Worm (Caenorhabditis elegans) whole organism, late embryonic: Measurements from ENCODE around the gene fbxa-100.

Experiments
- C08G9.2 ChIP-seq: sonication (generic microtip); optimal IDR thresholded peaks from 2 replicates; lab custom pipeline; 2016; ENCODE audit warnings: mild to moderate bottlenecking, missing genetic modification characterization, moderate library complexity, missing compliant biosample characterization
- C38D4.7 ChIP-seq: fragments of 200-800 bp; sonication (Bioruptor generic); optimal IDR thresholded peaks from 2 replicates; lab custom pipeline; 2018; ENCODE audit warnings: mild to moderate bottlenecking, missing genetic modification characterization, moderate library complexity, missing compliant biosample characterization
- K09A11.1 ChIP-seq: sonication (generic microtip); optimal IDR thresholded peaks from 2 replicates; lab custom pipeline; 2017; ENCODE audit warnings: antibody characterized with exemption, mild to moderate bottlenecking, missing genetic modification characterization, missing compliant biosample characterization; ENCODE audit not compliant: insufficient read depth
- T23F11.4 ChIP-seq: fragments of 200-800 bp; sonication (Bioruptor generic); optimal IDR thresholded peaks from 2 replicates; lab custom pipeline; 2018; ENCODE audit warnings: mild to moderate bottlenecking, missing genetic modification characterization, missing compliant biosample characterization
- Y22D7AL.16 ChIP-seq: sonication (generic microtip); optimal IDR thresholded peaks from 2 replicates; lab custom pipeline; 2016; ENCODE audit warnings: missing genetic modification characterization, missing compliant biosample characterization
- ahr-1 ChIP-seq: sonication (generic microtip); optimal IDR thresholded peaks from 2 replicates; lab custom pipeline; 2016; ENCODE audit warnings: missing genetic modification characterization, missing compliant biosample characterization
- ama-1 ChIP-seq: fragments of 150-350 bp; optimal IDR thresholded peaks from 2 replicates; lab custom pipeline; 2014
- ceh-14 ChIP-seq: sonication (generic microtip); optimal IDR thresholded peaks from 2 replicates; lab custom pipeline; 2016; ENCODE audit warnings: missing genotype, missing genetic modification characterization, missing compliant biosample characterization
- ceh-18 ChIP-seq: sonication (generic microtip); optimal IDR thresholded peaks from 2 replicates; lab custom pipeline; 2016; ENCODE audit warnings: missing genetic modification characterization, missing compliant biosample characterization
- ceh-2 ChIP-seq: sonication (generic microtip); optimal IDR thresholded peaks from 2 replicates; lab custom pipeline; 2016; ENCODE audit warnings: missing genotype, missing genetic modification characterization, missing compliant biosample characterization
- ceh-30 ChIP-seq: fragments of 150-350 bp; optimal IDR thresholded peaks from 2 replicates; lab custom pipeline; 2014; ENCODE audit warnings: missing biosample characterization, missing genetic modification characterization
- ceh-31 ChIP-seq: sonication (generic microtip); optimal IDR thresholded peaks from 2 replicates; lab custom pipeline; 2016; ENCODE audit warnings: missing genetic modification characterization, missing compliant biosample characterization
- ceh-45 ChIP-seq: fragments of 200-800 bp; sonication (Bioruptor generic); IDR thresholded peaks from 2 replicates; pipeline ENCODE4 v1.3.6; 2022; ENCODE audit warnings: missing genetic modification reagents, missing genetic modification characterization, missing compliant biosample characterization
- ceh-6 ChIP-seq: fragments of 200-800 bp; sonication (Bioruptor generic); optimal IDR thresholded peaks from 2 replicates; lab custom pipeline; 2018; ENCODE audit warnings: mild to moderate bottlenecking, missing genetic modification characterization, missing compliant biosample characterization
- ceh-9 ChIP-seq: sonication (generic microtip); optimal IDR thresholded peaks from 2 replicates; lab custom pipeline; 2016; ENCODE audit warnings: mild to moderate bottlenecking, missing genetic modification characterization, inconsistent platforms, missing compliant biosample characterization
- dmd-4 ChIP-seq: sonication (generic microtip); optimal IDR thresholded peaks from 2 replicates; lab custom pipeline; 2016; ENCODE audit warnings: borderline replicate concordance, missing genetic modification characterization, missing compliant biosample characterization
- dve-1 ChIP-seq: sonication (generic microtip); optimal IDR thresholded peaks from 2 replicates; lab custom pipeline; 2017; ENCODE audit warnings: antibody characterized with exemption, mild to moderate bottlenecking, missing genetic modification characterization, missing compliant biosample characterization
- elt-2 ChIP-seq: sonication (generic microtip); optimal IDR thresholded peaks from 2 replicates; lab custom pipeline; 2016; ENCODE audit warnings: missing genetic modification reagents, missing genetic modification characterization, missing compliant biosample characterization
- elt-4 ChIP-seq: sonication (generic microtip); optimal IDR thresholded peaks from 2 replicates; lab custom pipeline; 2016; ENCODE audit warnings: missing genetic modification characterization, missing compliant biosample characterization
- eyg-1 ChIP-seq: sonication (generic microtip); optimal IDR thresholded peaks from 2 replicates; lab custom pipeline; 2016; ENCODE audit warnings: missing genotype, missing genetic modification characterization, missing compliant biosample characterization
- gmeb-2 ChIP-seq: sonication (generic microtip); optimal IDR thresholded peaks from 2 replicates; lab custom pipeline; 2016; ENCODE audit warnings: missing genetic modification characterization, inconsistent platforms, missing compliant biosample characterization
- hlh-13 ChIP-seq: fragments of 200-800 bp; sonication (Bioruptor generic); optimal IDR thresholded peaks from 2 replicates; lab custom pipeline; 2018; ENCODE audit warnings: mild to moderate bottlenecking, missing genetic modification characterization, missing compliant biosample characterization
- hlh-30 ChIP-seq: sonication (generic microtip); optimal IDR thresholded peaks from 2 replicates; lab custom pipeline; 2017; ENCODE audit warnings: antibody characterized with exemption, missing genetic modification characterization, missing compliant biosample characterization; ENCODE audit not compliant: insufficient read depth
- hlh-6 ChIP-seq: sonication (generic microtip); optimal IDR thresholded peaks from 2 replicates; lab custom pipeline; 2016; ENCODE audit warnings: missing genotype, missing genetic modification characterization, missing compliant biosample characterization
- hlh-8 ChIP-seq: sonication (generic microtip); optimal IDR thresholded peaks from 2 replicates; lab custom pipeline; 2016; ENCODE audit warnings: missing genotype, missing genetic modification characterization, missing compliant biosample characterization
- nhr-11 ChIP-seq: fragments of 150-350 bp; optimal IDR thresholded peaks from 2 replicates; lab custom pipeline; 2014; ENCODE audit warnings: missing biosample characterization, missing genetic modification characterization
- nhr-232 ChIP-seq: sonication (generic microtip); optimal IDR thresholded peaks from 2 replicates; lab custom pipeline; 2016; ENCODE audit warnings: missing genetic modification characterization, missing compliant biosample characterization
- npax-4 ChIP-seq: sonication (generic microtip); optimal IDR thresholded peaks from 2 replicates; lab custom pipeline; 2016; ENCODE audit warnings: missing genetic modification characterization, missing compliant biosample characterization
- odd-2 ChIP-seq: sonication (generic microtip); optimal IDR thresholded peaks from 2 replicates; lab custom pipeline; 2017; ENCODE audit warnings: antibody characterized with exemption, mild to moderate bottlenecking, missing genetic modification characterization, missing compliant biosample characterization
- pag-3 ChIP-seq: sonication (generic microtip); optimal IDR thresholded peaks from 2 replicates; lab custom pipeline; 2016; ENCODE audit warnings: missing compliant biosample characterization, missing genetic modification characterization, borderline replicate concordance
- pat-9 ChIP-seq: fragments of 200-800 bp; sonication (Bioruptor generic); optimal IDR thresholded peaks from 2 replicates; lab custom pipeline; 2018; ENCODE audit warnings: mild to moderate bottlenecking, missing genetic modification characterization, moderate library complexity, missing compliant biosample characterization
- pax-1 ChIP-seq: fragments of 150-350 bp; optimal IDR thresholded peaks from 2 replicates; lab custom pipeline; 2014; ENCODE audit warnings: missing biosample characterization, missing genetic modification characterization
- pha-2 ChIP-seq: sonication (generic microtip); optimal IDR thresholded peaks from 2 replicates; lab custom pipeline; 2017; ENCODE audit warnings: mild to moderate bottlenecking, missing genetic modification characterization, missing compliant biosample characterization
- pqm-1 ChIP-seq: sonication (generic microtip); optimal IDR thresholded peaks from 2 replicates; lab custom pipeline; 2016; ENCODE audit warnings: missing genetic modification characterization, missing compliant biosample characterization
- ref-2 ChIP-seq: sonication (generic microtip); optimal IDR thresholded peaks from 2 replicates; lab custom pipeline; 2016; ENCODE audit warnings: missing genetic modification characterization, missing compliant biosample characterization
- syd-9 ChIP-seq: sonication (generic microtip); optimal IDR thresholded peaks from 2 replicates; lab custom pipeline; 2016; ENCODE audit warnings: mild to moderate bottlenecking, missing genetic modification characterization, moderate library complexity, missing compliant biosample characterization
- tbx-2 ChIP-seq: sonication (generic microtip); optimal IDR thresholded peaks from 2 replicates; lab custom pipeline; 2016; ENCODE audit warnings: missing genetic modification characterization, missing compliant biosample characterization
- tbx-7 ChIP-seq: sonication (generic microtip); optimal IDR thresholded peaks from 2 replicates; lab custom pipeline; 2016; ENCODE audit warnings: missing genotype, missing genetic modification characterization, missing compliant biosample characterization
- unc-3 ChIP-seq, 2 experiments: fragments of 200-800 bp in 1 of 2; sonication (Bioruptor generic) in 1 of 2; sonication (generic microtip) in 1 of 2; conservative IDR thresholded peaks in 1 of 2; optimal IDR thresholded peaks in 1 of 2; 2 replicates each; pipeline versions ENCODE4 v1.3.6 to Lab custom; 2016 to 2022; ENCODE audit warnings: missing compliant biosample characterization in 2 of 2, missing genetic modification characterization in 2 of 2, missing genetic modification reagents in 1 of 2
- unc-42 ChIP-seq: sonication (generic microtip); optimal IDR thresholded peaks from 2 replicates; lab custom pipeline; 2016; ENCODE audit warnings: missing genotype, missing genetic modification characterization, missing compliant biosample characterization
- unc-55 ChIP-seq: sonication (generic microtip); optimal IDR thresholded peaks from 2 replicates; lab custom pipeline; 2017; ENCODE audit warnings: missing biosample characterization, missing genetic modification reagents, missing genetic modification characterization
- unc-86 ChIP-seq: sonication (generic microtip); optimal IDR thresholded peaks from 2 replicates; lab custom pipeline; 2016; ENCODE audit warnings: missing genetic modification characterization, missing compliant biosample characterization

The fbxa-100 gene

DNA sequence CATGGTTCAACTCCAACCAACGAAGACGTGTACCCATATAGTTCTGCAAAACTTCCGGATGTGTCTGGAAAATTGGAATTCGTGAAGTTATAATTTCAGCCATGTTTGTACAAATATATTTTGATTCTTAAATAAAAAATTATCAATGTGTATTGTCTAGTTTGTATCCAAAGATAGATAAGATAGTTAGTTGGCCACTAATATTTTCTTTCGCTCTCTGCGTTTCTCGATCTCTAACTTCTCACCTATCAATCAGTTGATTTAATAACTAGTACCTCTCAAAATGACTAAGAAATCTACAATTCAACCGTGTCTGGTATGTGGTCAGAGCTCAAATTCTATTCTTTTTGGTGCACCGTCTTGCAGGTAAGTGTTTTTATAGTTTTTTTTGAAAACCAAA, 9.3 kb upstream of the fbxa-100 start, which contains the start of gene nhr-176:
Gene nhr-176 (plus strand): TSS at position 159 of the 400 bp plus-strand sequence.
- no peak for TF ChIP-seq ceh-18 (tag; lab: Kevin White, UChicago)
- TF ChIP-seq elt-2 (tag; lab: Kevin White, UChicago): peak; percentile 52

DNA sequence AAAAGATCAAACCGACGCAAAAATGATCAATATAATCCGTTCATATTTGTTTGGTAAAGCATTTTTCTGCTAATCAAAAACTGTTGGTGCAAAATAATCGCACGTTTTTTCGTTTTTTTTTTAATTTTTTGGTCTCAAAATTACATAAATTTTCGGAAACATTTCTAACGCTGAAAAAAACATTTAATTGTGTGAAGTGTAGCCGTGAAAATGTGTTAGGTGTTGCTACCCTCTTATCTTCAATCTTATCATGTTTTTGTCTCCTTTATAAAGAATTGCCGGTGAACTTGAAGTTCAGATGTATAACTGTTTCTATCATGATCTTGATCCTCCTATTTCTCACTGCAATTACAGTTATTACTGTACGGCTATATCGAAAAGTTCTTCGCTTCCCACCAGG, 7.0 kb upstream of the fbxa-100 start, which contains the start of gene cyp-35D1:
Gene cyp-35D1 (plus strand): TSS at position 301 of the 400 bp plus-strand sequence.
- no peak for TF ChIP-seq eyg-1
- peak; percentile 4 for TF ChIP-seq elt-2 (tag; lab: Kevin White, UChicago)

DNA sequence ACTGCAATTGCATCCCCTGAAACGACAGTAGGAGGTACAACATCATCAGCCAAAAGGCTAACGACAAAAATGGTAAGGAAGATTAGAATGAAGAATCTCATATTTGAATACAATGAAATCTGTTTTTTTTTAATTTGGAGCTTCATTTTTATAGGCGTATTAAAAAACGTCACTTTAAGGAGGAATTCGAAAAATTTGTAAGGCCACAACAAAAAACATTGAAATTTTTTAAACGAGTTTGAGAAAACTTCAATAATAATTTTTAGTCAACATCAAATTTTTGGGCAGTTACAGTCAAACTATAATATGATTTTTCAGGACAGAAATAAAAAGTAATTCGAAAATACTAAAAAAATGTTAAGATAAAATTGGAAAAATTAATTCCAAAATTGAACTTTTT, 895 bp upstream of the fbxa-100 start, which contains the start of gene F14H3.14:
Gene F14H3.14 (minus strand): TSS at position 101 of the 400 bp plus-strand sequence.
- no peak for TF ChIP-seq hlh-30
- no peak for TF ChIP-seq syd-9 (tag; lab: Kevin White, UChicago)
- no peak for TF ChIP-seq pag-3 (tag; lab: Kevin White, UChicago)
- TF ChIP-seq dmd-4 (tag; lab: Kevin White, UChicago): no peak
- no peak for TF ChIP-seq hlh-13
- TF ChIP-seq dve-1 (tag; lab: Kevin White, UChicago): no peak
- TF ChIP-seq pqm-1 (tag; lab: Kevin White, UChicago): no peak
- TF ChIP-seq, all 69 proteins: peak for 0

DNA sequence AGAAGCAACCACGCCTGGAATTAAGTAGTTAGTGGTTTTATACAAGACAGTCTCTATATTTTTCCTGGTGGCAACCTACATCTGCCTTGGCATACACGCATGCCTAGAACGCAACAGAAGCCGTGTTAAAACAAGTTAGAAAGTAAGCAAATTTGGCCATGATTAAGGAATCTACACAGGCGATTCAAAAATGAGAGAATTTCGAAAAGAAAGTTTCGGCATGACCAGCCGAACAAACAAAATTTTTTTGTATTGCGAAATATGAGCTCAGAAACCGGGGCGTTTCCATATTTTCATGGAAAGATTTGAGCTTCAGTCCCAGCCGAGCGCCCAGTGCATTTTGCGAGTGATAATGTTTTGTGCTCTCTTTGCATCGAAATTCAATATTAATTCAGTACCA, 1.8 kb downstream of the fbxa-100 start, which contains the start of gene F14H3.15:
Gene F14H3.15 (minus strand): TSS at position 101 of the 400 bp plus-strand sequence.
- TF ChIP-seq Y22D7AL.16 (tag; lab: Kevin White, UChicago) (no peak), ceh-31 (tag; lab: Kevin White, UChicago) (no peak), dmd-4 (tag; lab: Kevin White, UChicago) (no peak), K09A11.1 (tag; lab: Kevin White, UChicago) (no peak), hlh-8 (tag; lab: Kevin White, UChicago) (no peak), T23F11.4 (no peak), elt-4 (tag; lab: Kevin White, UChicago) (no peak), ceh-2 (tag; lab: Kevin White, UChicago) (no peak), gmeb-2 (tag; lab: Kevin White, UChicago) (no peak), ceh-14 (tag; lab: Kevin White, UChicago) (no peak), unc-55 (no peak), C08G9.2 (tag; lab: Kevin White, UChicago) (no peak), pqm-1 (tag; lab: Kevin White, UChicago) (no peak), nhr-11 (no peak), ref-2 (tag; lab: Kevin White, UChicago) (no peak), tbx-2 (no peak)

DNA sequence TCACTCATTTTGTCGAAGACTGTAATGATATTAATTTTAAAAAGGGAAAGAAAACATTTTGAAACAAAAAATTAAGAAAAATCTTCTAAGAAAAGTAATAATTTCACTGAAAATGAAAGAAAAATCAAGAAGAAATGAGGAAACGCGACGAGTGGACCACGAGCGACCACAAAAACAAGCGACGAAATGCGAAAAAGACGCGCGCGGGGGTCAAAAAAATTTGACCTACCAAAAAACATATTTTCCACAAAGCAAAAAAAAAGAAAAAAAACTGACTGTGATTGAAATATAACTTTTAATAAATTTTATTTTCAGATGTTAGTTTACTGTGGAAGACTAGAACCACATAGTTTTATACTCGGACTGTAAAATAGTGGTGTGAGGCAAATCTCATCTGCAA, 3.0 kb downstream of the fbxa-100 start, which contains the start of gene F14H3.6:
Gene F14H3.6 (minus strand): TSS at position 22 of the 400 bp plus-strand sequence.
- TF ChIP-seq hlh-30 (no peak), dmd-4 (tag; lab: Kevin White, UChicago) (no peak), unc-86 (tag; lab: Kevin White, UChicago) (no peak), T23F11.4 (no peak), hlh-13 (no peak), ceh-9 (no peak), pax-1 (tag; lab: Kevin White, UChicago) (no peak), pag-3 (tag; lab: Kevin White, UChicago) (no peak), npax-4 (tag; lab: Kevin White, UChicago) (no peak), K09A11.1 (tag; lab: Kevin White, UChicago) (no peak), hlh-6 (tag; lab: Kevin White, UChicago) (no peak), pqm-1 (tag; lab: Kevin White, UChicago) (no peak)

DNA sequence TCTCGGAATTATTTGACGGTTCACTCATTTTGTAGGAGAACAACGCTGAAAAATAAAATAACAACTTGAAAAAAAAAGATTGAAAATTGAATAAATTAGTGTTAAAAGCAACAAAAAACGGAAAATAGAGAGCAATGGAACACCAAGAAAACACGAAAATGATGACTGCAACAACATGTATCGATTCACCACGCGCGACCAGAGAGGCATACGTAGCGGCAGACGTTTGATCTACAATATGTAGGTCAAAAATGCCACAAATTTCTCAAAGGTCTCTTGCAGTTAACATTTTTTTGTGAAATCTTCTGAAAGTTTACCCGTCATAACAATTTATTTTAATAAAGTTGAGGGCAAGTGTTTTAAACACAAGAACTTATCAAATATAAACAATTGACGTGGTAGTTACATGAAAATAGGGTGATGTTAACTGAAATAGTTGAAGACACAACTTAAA, 4.9 kb downstream of the fbxa-100 start, which contains the start of gene F14H3.5:
Gene F14H3.5 (minus strand): TSS at position 51 of the 454 bp plus-strand sequence.
- TF ChIP-seq pat-9: no peak
- TF ChIP-seq ceh-45: no peak
- TF ChIP-seq ceh-6: no peak
- no peak for TF ChIP-seq C38D4.7
- TF ChIP-seq unc-42 (tag; lab: Kevin White, UChicago): no peak
- no peak for TF ChIP-seq gmeb-2 (tag; lab: Kevin White, UChicago)
- TF ChIP-seq pha-2 (tag; lab: Kevin White, UChicago): no peak
- TF ChIP-seq ahr-1 (tag; lab: Kevin White, UChicago): no peak
- TF ChIP-seq tbx-7: no peak
- TF ChIP-seq unc-3 (GFP tag; conservative IDR thresholded peaks at IDR 0.05; lab: Robert Waterston, UW): no peak
- no peak for TF ChIP-seq unc-3 (tag; optimal IDR thresholded peaks at IDR 0.05; lab: Kevin White, UChicago)
- TF ChIP-seq ama-1 (lab: Kevin White, UChicago): no peak
- TF ChIP-seq ceh-30 (tag; lab: Kevin White, UChicago): no peak
- TF ChIP-seq odd-2 (tag; lab: Kevin White, UChicago): no peak
- TF ChIP-seq nhr-232 (tag; lab: Kevin White, UChicago): no peak
